Worm (Caenorhabditis elegans): Measurements from ENCODE around the gene hum-8.
A peak's percentile ranks its signal among the peaks of the same experiment; 100 is the strongest.

Gene hum-8

DNA sequence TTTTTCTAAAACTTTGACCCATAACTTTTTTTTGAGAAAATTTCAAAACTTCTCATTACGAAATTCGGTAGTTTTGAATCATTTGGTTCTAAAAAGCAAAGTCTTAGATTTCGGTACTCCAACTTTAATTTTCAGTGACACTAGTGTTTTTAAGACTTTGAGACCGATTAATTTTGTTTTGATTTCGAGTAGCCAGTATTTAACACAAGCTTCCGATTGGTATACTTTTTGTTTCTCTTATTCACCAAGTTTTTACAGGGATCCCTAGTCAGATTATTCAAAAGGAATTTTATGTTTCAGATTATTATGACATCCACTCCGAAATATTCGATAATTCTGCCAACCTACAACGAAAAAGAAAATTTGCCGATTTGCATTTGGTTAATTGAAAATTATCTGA, 5.0 kb upstream of the hum-8 start, which contains the start of gene dpm-1:
Gene dpm-1 (plus strand): TSS at position 301 of the 400 bp plus-strand sequence.
- TF ChIP-seq hmg-11 (tag; optimal IDR thresholded peaks at IDR 0.05) (no peak), sea-2 (GFP tag; optimal IDR thresholded peaks at IDR 0.05) (no peak), nhr-12 (tag; optimal IDR thresholded peaks at IDR 0.05) (no peak), nhr-11 (tag; optimal IDR thresholded peaks at IDR 0.05) (no peak)

DNA sequence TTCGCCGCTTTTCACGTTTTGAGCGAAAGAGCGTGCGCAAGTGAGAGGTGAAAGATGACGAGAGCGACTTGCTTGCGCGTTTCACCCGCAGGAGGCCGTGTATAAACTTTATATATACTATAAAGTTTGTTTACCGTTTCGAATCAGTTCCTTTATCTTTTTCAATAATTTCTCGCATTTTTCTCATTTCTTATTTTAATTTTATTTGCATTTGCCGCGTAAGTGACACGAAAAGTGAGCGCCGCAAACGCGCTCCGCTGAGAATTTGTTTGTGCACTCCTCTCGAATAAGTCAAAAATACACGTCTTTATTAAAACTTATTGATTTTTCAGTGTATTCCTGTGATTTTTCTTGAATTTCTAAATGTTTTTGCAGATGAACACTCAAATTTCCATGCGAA, 3.3 kb upstream of the hum-8 start, which contains the start of gene mrpl-55:
Gene mrpl-55 (plus strand): TSS at position 364 of the 400 bp plus-strand sequence.
- TF ChIP-seq tbx-2 (tag; optimal IDR thresholded peaks at IDR 0.05) (peak; percentile 50), nfya-1 (tag; optimal IDR thresholded peaks at IDR 0.05; ENCODE audit: insufficient read depth) (peak; percentile 85), elt-2 (tag; optimal IDR thresholded peaks at IDR 0.05) (peak; percentile 45), lin-39 (tag; optimal IDR thresholded peaks at IDR 0.05) (peak; percentile 58), lsy-12 (tag; optimal IDR thresholded peaks at IDR 0.05) (peak; percentile 69), ceh-28 (tag; optimal IDR thresholded peaks at IDR 0.05) (peak; percentile 83), elt-1 (tag; optimal IDR thresholded peaks at IDR 0.05) (no peak), unc-39 (tag; optimal IDR thresholded peaks at IDR 0.05) (no peak), ztf-4 (tag; optimal IDR thresholded peaks at IDR 0.05) (no peak), nhr-25 (tag; optimal IDR thresholded peaks at IDR 0.05) (peak; percentile 37), mml-1 (tag; optimal IDR thresholded peaks at IDR 0.05) (no peak), nhr-28 (tag; optimal IDR thresholded peaks at IDR 0.05) (peak; percentile 10), ceh-82 (tag; optimal IDR thresholded peaks at IDR 0.05) (peak; percentile 52), ztf-11 (tag; optimal IDR thresholded peaks at IDR 0.05) (no peak), fkh-10 (GFP tag; optimal IDR thresholded peaks at IDR 0.05) (peak; percentile 38), nhr-237 (tag; optimal IDR thresholded peaks at IDR 0.05) (no peak), jun-1 (tag; optimal IDR thresholded peaks at IDR 0.05) (peak; percentile 39), R02D3.7 (tag; optimal IDR thresholded peaks at IDR 0.05) (peak; percentile 84), nhr-43 (tag; optimal IDR thresholded peaks at IDR 0.05; ENCODE audit: poor library complexity, severe bottlenecking) (peak; percentile 79), nhr-77 (tag; optimal IDR thresholded peaks at IDR 0.05) (peak; percentile 60), nhr-23 (tag; optimal IDR thresholded peaks at IDR 0.05) (peak; percentile 91), pha-4 (tag; optimal IDR thresholded peaks at IDR 0.05) (peak; percentile 97), ama-1 (optimal IDR thresholded peaks at IDR 0.05) (no peak), lin-15B (tag; optimal IDR thresholded peaks at IDR 0.05) (peak; percentile 93), pqm-1 (tag; optimal IDR thresholded peaks at IDR 0.05) (peak; percentile 48), zag-1 (tag; optimal IDR thresholded peaks at IDR 0.05) (no peak), nhr-67 (tag; optimal IDR thresholded peaks at IDR 0.05) (no peak), egl-5 (tag; optimal IDR thresholded peaks at IDR 0.05) (peak; percentile 37), unc-62 (GFP tag; optimal IDR thresholded peaks at IDR 0.05) (peak; percentile 13), nhr-76 (tag; optimal IDR thresholded peaks at IDR 0.05) (no peak), snpc-4 (tag; optimal IDR thresholded peaks at IDR 0.05) (peak; percentile 53)

DNA sequence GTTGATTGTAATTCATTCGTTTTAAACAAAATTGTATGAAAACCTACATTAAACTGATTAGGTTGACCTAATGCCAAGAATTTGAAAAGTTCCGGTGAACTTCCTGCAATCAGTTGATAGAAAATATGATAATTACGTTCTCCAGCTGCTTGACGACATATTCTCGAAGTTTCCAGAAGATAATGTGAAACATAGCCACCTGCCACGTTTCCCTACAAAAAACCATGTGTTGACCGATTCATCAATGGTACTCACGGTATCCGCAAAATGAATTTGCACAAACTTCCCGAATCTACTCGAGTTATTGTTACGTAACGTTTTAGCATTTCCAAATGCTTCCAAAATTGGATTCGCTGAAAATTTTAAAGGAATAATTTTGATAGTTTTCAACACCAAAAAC, 2.0 kb downstream of the hum-8 start:
- TF ChIP-seq elt-2 (tag; optimal IDR thresholded peaks at IDR 0.05) (no peak), elt-1 (tag; optimal IDR thresholded peaks at IDR 0.05) (no peak), nhr-237 (tag; optimal IDR thresholded peaks at IDR 0.05) (no peak), nhr-25 (tag; optimal IDR thresholded peaks at IDR 0.05) (no peak), unc-39 (tag; optimal IDR thresholded peaks at IDR 0.05) (no peak), nfya-1 (tag; optimal IDR thresholded peaks at IDR 0.05; ENCODE audit: insufficient read depth) (no peak), hmg-11 (tag; optimal IDR thresholded peaks at IDR 0.05) (no peak), nhr-28 (tag; optimal IDR thresholded peaks at IDR 0.05) (no peak), daf-12 (tag; optimal IDR thresholded peaks at IDR 0.05) (no peak), sea-2 (GFP tag; optimal IDR thresholded peaks at IDR 0.05) (no peak), skn-1 (tag; optimal IDR thresholded peaks at IDR 0.05) (no peak), R02D3.7 (tag; optimal IDR thresholded peaks at IDR 0.05) (no peak), nhr-23 (tag; optimal IDR thresholded peaks at IDR 0.05) (no peak), nhr-77 (tag; optimal IDR thresholded peaks at IDR 0.05) (no peak), elt-3 (tag; optimal IDR thresholded peaks at IDR 0.05) (no peak), fos-1 (tag; optimal IDR thresholded peaks at IDR 0.05) (no peak), lin-39 (tag; optimal IDR thresholded peaks at IDR 0.05) (no peak), ZK546.5 (tag; optimal IDR thresholded peaks at IDR 0.05) (no peak), lsy-12 (tag; optimal IDR thresholded peaks at IDR 0.05) (no peak)
